Fruit fly (Drosophila melanogaster): Measurements from ENCODE around the gene Send2.
A peak's percentile ranks its signal among the peaks of the same experiment; 100 is the strongest.

Gene Send2

dm6 chr2L:14351441-14352127, 5.1 kb upstream of the Send2 start, which contains the start of gene CG43052:
CG43052 (plus strand) TSS chr2L:14352077.
- TF ChIP-seq dmrt93B (GFP tag; optimal IDR thresholded peaks at IDR 0.05): no peak
- no peak for TF ChIP-seq br (GFP tag; optimal IDR thresholded peaks at IDR 0.05)
- TF ChIP-seq Rel (GFP tag; optimal IDR thresholded peaks at IDR 0.05): no peak
- no peak for TF ChIP-seq Rel (tag; optimal IDR thresholded peaks at IDR 0.05)
- TF ChIP-seq N (GFP tag; optimal IDR thresholded peaks at IDR 0.05): no peak
- TF ChIP-seq OdsH (GFP tag; optimal IDR thresholded peaks at IDR 0.05): no peak
- TF ChIP-seq fru (GFP tag; optimal IDR thresholded peaks at IDR 0.05): no peak
- TF ChIP-seq sv (GFP tag; optimal IDR thresholded peaks at IDR 0.05): no peak
- TF ChIP-seq dl (GFP tag; optimal IDR thresholded peaks at IDR 0.05; ENCODE audit: insufficient read depth in 1 of 2, partially characterized antibody in 2 of 2): no peak

- TF ChIP-seq Hr83 (GFP tag; optimal IDR thresholded peaks at IDR 0.05; ENCODE audit: poor library complexity, severe bottlenecking) (no peak), CG9705 (GFP tag; optimal IDR thresholded peaks at IDR 0.05) (no peak), Hr78 (GFP tag; optimal IDR thresholded peaks at IDR 0.05) (no peak), sv (GFP tag; optimal IDR thresholded peaks at IDR 0.05) (no peak), dsf (GFP tag; optimal IDR thresholded peaks at IDR 0.05; ENCODE audit: borderline replicate concordance) (no peak), usp (GFP tag; optimal IDR thresholded peaks at IDR 0.05) (no peak), GATAd (GFP tag; optimal IDR thresholded peaks at IDR 0.05) (no peak), Vsx2 (GFP tag; optimal IDR thresholded peaks at IDR 0.05; ENCODE audit: partially characterized antibody) (no peak), OdsH (GFP tag; optimal IDR thresholded peaks at IDR 0.05) (no peak), Jra (GFP tag; optimal IDR thresholded peaks at IDR 0.05) (no peak), dl (GFP tag; optimal IDR thresholded peaks at IDR 0.05; ENCODE audit: insufficient read depth in 1 of 2, partially characterized antibody in 2 of 2) (no peak), tai (GFP tag; optimal IDR thresholded peaks at IDR 0.05) (no peak), Rel (GFP tag; optimal IDR thresholded peaks at IDR 0.05) (no peak), Rel (tag; optimal IDR thresholded peaks at IDR 0.05) (no peak), fru (GFP tag; optimal IDR thresholded peaks at IDR 0.05) (no peak), jim (GFP tag; optimal IDR thresholded peaks at IDR 0.05) (no peak), brk (GFP tag; optimal IDR thresholded peaks at IDR 0.05) (no peak), CG32264 (GFP tag; optimal IDR thresholded peaks at IDR 0.05) (no peak), Mio (GFP tag; optimal IDR thresholded peaks at IDR 0.05) (no peak), pan (optimal IDR thresholded peaks at IDR 0.05) (no peak), dmrt93B (GFP tag; optimal IDR thresholded peaks at IDR 0.05) (no peak)
Observed at dm6 chr2L:14350587-14350986, 4.1 kb upstream of the Send2 start.

dm6 chr2L:14348602-14349001, 2.1 kb upstream of the Send2 start, which contains the start of gene mTTF:
mTTF (minus strand) TSS chr2L:14348790.
- TF ChIP-seq lola (GFP tag; optimal IDR thresholded peaks at IDR 0.05): no peak
- TF ChIP-seq Vsx2 (GFP tag; optimal IDR thresholded peaks at IDR 0.05; ENCODE audit: partially characterized antibody): peak; percentile 74
- no peak for TF ChIP-seq Mio (GFP tag; optimal IDR thresholded peaks at IDR 0.05)
- TF ChIP-seq Dif (GFP tag; optimal IDR thresholded peaks at IDR 0.05; ENCODE audit: partially characterized antibody): peak; percentile 88
- peak in 1 of 2 experiments; percentile 4 for TF ChIP-seq dl (GFP tag; optimal IDR thresholded peaks at IDR 0.05; ENCODE audit: insufficient read depth in 1 of 2, partially characterized antibody in 2 of 2)
- TF ChIP-seq tai (GFP tag; optimal IDR thresholded peaks at IDR 0.05): no peak
- no peak for TF ChIP-seq sv (GFP tag; optimal IDR thresholded peaks at IDR 0.05)

dm6 chr2L:14340964-14341363, 5.5 kb downstream of the Send2 start:
- no peak for TF ChIP-seq N (GFP tag; optimal IDR thresholded peaks at IDR 0.05)
- no peak for TF ChIP-seq brk (GFP tag; optimal IDR thresholded peaks at IDR 0.05)
- no peak for TF ChIP-seq Myc (optimal IDR thresholded peaks at IDR 0.05)
- no peak for TF ChIP-seq Hnf4 (GFP tag; optimal IDR thresholded peaks at IDR 0.05)
- TF ChIP-seq HLH106 (tag; optimal IDR thresholded peaks at IDR 0.05): no peak
- no peak for TF ChIP-seq sage (GFP tag; optimal IDR thresholded peaks at IDR 0.05)

- TF ChIP-seq Jra (GFP tag; optimal IDR thresholded peaks at IDR 0.05): no peak
Observed at dm6 chr2L:14337940-14338339, 8.5 kb downstream of the Send2 start, which contains the start of gene CG15286. CG15286 (plus strand) TSS chr2L:14338240.

All from whole organism, wandering third instar larva.